Worm (Caenorhabditis elegans): ENCODE measurements around the gene C34C6.9.

DNA sequence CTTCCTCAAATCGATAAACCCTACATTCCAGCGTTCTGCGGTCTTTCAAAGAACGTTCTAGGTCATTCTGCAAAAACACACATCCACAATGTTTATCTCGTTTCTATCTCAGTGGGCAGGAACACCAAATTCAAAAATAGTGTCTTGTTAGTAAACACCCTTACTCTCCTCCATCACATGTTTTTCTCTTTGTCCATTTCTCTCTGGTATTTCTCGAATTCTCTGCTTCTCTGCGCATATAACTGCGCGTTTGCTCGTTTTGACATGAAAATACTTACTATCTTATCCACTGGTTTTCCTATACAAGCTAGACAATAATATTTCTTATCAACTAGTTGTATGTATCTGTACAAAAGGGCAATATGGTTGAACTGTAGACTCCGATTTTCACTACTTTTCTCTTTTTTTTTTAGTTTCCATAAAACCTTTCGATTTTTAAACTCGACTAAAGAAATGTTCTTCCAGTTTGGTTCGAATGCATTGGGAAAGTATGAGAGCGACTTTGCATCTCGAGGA is 35.0 kb upstream of the C34C6.9 start, which contains the start of gene pyr-1:
- TF ChIP-seq pax-1 (tag; optimal IDR thresholded peaks at IDR 0.05) (no peak), pat-9 (tag; optimal IDR thresholded peaks at IDR 0.05) (no peak), ceh-6 (GFP tag; optimal IDR thresholded peaks at IDR 0.05) (no peak), tbx-7 (tag; optimal IDR thresholded peaks at IDR 0.05) (no peak)

All from whole organism, late embryonic.